Worm (Caenorhabditis elegans) whole organism, L1 larva: ENCODE results near the gene C16A3.6.

Source experiments
- ama-1 ChIP-seq: fragments of 150-350 bp; optimal IDR thresholded peaks from 2 replicates; lab custom pipeline; 2014
- ceh-8 ChIP-seq: fragments of 200-800 bp; sonication (Bioruptor generic); optimal IDR thresholded peaks from 2 replicates; lab custom pipeline; 2018; ENCODE audit warnings: mild to moderate bottlenecking, missing genetic modification characterization, moderate library complexity, missing compliant biosample characterization
- egl-27 ChIP-seq, 2 experiments: fragments of 150-350 bp in 1 of 2; sonication (generic microtip); optimal IDR thresholded peaks; 3 replicates each; lab custom pipeline; 2017 to 2018; ENCODE audit warnings: missing biosample characterization in 2 of 2, missing genetic modification characterization in 2 of 2, missing genetic modification reagents in 2 of 2
- elt-3 ChIP-seq, 6 experiments: fragments of 150-350 bp in 1 of 6; sonication (generic microtip); optimal IDR thresholded peaks; 2 replicates each; lab custom pipeline; 2017 to 2018; ENCODE audit warnings: missing biosample characterization in 6 of 6, missing genetic modification characterization in 6 of 6, inconsistent platforms in 1 of 6
- lin-13 ChIP-seq: fragments of 150-350 bp; optimal IDR thresholded peaks from 2 replicates; lab custom pipeline; 2014; ENCODE audit warnings: missing biosample characterization, missing genetic modification reagents, missing genetic modification characterization
- pqm-1 ChIP-seq: sonication (generic microtip); optimal IDR thresholded peaks from 3 replicates; lab custom pipeline; 2017; ENCODE audit warnings: missing biosample characterization, missing genetic modification characterization
- unc-62 ChIP-seq: fragments of 150-350 bp; optimal IDR thresholded peaks from 2 replicates; lab custom pipeline; 2014; ENCODE audit warnings: missing biosample characterization, missing genetic modification reagents, missing genetic modification characterization
- ztf-4 ChIP-seq: fragments of 150-350 bp; optimal IDR thresholded peaks from 2 replicates; lab custom pipeline; 2014; ENCODE audit warnings: missing biosample characterization, missing genetic modification characterization

DNA sequence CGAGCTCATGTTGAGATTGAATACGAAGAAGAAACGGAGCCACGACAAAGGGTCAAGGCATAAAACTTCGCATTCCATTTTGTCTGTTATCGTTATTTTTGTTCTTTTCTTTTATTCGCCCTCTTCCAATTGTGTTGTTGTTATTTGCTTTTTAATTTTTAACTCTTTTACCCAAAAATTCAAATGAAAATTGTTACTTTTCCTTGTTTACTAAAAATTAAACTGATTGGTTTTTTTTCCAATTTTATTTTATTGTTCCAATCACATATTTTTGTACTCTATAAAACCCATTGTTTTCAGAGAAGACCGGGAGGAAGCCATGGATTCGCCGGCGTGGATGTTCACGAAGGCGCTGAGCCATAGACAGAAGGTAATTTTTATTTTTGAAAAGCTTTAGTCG lies 1.5 kb downstream of the C16A3.6 start, which contains the start of gene C16A3.5:
- TF ChIP-seq lin-13 (GFP tag; lab: Kevin White, UChicago) (no peak), pqm-1 (tag; lab: Kevin White, UChicago) (no peak), ztf-4 (tag; lab: Kevin White, UChicago) (no peak), ama-1 (lab: Kevin White, UChicago) (no peak), unc-62 (GFP tag; lab: Kevin White, UChicago) (no peak), ceh-8 (GFP tag; lab: Kevin White, UChicago) (no peak), egl-27 (tag; optimal IDR thresholded peaks at IDR 0.05; lab: Kevin White, UChicago) (no peak), elt-3 (tag; optimal IDR thresholded peaks at IDR 0.05; lab: Kevin White, UChicago) (no peak)
